Fruit fly (Drosophila melanogaster): Measurements from ENCODE around the gene Idi.
A peak's percentile ranks its signal among the peaks of the same experiment; 100 is the strongest.

dm6 chr3R:21223453-21224057 is 46.4 kb upstream of the Idi start, which contains the start of the genes CG3337 and Nelf-A:
- no peak for TF ChIP-seq Ets21C (GFP tag; optimal IDR thresholded peaks at IDR 0.05)
- TF ChIP-seq CG8632 (GFP tag; optimal IDR thresholded peaks at IDR 0.05), result no peak
- TF ChIP-seq fkh (GFP tag; optimal IDR thresholded peaks at IDR 0.05), result peak; percentile 90
- TF ChIP-seq Smox (GFP tag; optimal IDR thresholded peaks at IDR 0.05), result no peak
- no peak for TF ChIP-seq CG10631 (GFP tag; optimal IDR thresholded peaks at IDR 0.05)
- TF ChIP-seq achi (GFP tag; optimal IDR thresholded peaks at IDR 0.05), result no peak
- peak; percentile 53 for TF ChIP-seq Eip78C (GFP tag)
- TF ChIP-seq Ets96B (tag; optimal IDR thresholded peaks at IDR 0.05), result peak; percentile 9
